Worm (Caenorhabditis elegans): ENCODE measurements around the gene eat-20.

ce11 chrX:15504795-15505194 is 5.0 kb upstream of the eat-20 start, which contains the start of gene tbh-1:
- TF ChIP-seq hmg-4 (GFP tag; optimal IDR thresholded peaks at IDR 0.05) (no peak), ama-1 (optimal IDR thresholded peaks at IDR 0.05) (no peak), aly-1 (tag; optimal IDR thresholded peaks at IDR 0.05) (no peak), pes-1 (GFP tag; IDR thresholded peaks at IDR 0.05) (no peak), hnd-1 (tag; optimal IDR thresholded peaks at IDR 0.05) (no peak), tra-4 (tag; optimal IDR thresholded peaks at IDR 0.05) (no peak), flt-1 (GFP tag; IDR thresholded peaks at IDR 0.05) (no peak), scrt-1 (GFP tag; IDR thresholded peaks at IDR 0.05) (no peak), F13C5.2 (tag; optimal IDR thresholded peaks at IDR 0.05) (no peak), B0310.2 (tag; optimal IDR thresholded peaks at IDR 0.05) (no peak), tbx-37 (GFP tag; conservative IDR thresholded peaks at IDR 0.05) (no peak), ceh-36 (tag; optimal IDR thresholded peaks at IDR 0.05) (no peak), tbx-11 (GFP tag; IDR thresholded peaks at IDR 0.05) (no peak)
